Fruit fly (Drosophila melanogaster) ovary, adult (tissue): Measurements from ENCODE around the gene Rpn3.

Source experiments
- CG17801 ChIP-seq: fragments of 200-800 bp; optimal IDR thresholded peaks from 2 replicates; lab custom pipeline; 2019; ENCODE audit warnings: missing biosample characterization, mild to moderate bottlenecking, missing genetic modification characterization, moderate library complexity; ENCODE audit not compliant: partially characterized antibody

Rpn3 gene

DNA sequence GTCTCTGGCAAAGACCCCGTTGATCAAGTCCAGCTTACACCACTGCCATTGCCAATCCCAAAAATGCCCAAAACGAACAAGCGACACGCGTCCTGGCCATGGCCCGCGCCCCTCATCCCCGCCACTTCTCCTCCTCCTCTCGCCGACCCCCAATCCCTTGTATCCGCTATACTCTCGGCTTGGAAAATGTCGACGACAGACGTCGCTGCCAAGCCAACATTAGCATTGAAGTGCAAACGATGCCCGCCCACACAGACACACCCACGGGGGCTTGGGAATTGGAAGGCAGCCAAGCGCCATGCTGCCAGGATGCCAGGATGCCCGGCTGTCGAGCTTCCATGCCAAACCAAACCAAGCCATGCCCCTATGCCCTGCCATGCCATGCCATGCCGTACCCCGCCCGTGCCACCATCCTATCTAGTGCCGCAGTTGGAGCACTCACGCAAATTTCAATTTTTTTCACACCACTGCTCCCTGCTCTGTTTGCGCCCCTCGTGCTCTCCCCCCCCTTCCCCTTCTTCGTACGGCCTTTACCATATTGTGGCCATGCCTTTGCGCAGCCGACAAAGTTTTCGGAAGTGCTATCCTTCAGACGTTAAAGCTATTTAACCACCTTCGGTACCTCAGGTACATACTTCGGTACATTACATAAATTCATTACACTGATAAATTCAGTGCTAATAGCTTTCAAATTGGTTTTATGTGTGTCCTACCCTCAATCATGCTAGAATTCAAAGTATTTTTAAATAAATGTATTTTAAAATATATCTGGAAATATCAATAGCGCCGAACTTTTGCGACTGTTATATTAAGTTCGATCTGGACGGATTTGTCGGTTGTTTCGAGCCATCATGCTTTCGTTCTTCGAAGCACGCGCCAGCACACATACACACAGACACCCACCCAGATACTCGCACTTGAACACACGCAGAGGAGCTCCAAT is 30.0 kb upstream of the Rpn3 start:
- no peak for TF ChIP-seq CG17801 (GFP tag; lab: Kevin White, UChicago)

DNA sequence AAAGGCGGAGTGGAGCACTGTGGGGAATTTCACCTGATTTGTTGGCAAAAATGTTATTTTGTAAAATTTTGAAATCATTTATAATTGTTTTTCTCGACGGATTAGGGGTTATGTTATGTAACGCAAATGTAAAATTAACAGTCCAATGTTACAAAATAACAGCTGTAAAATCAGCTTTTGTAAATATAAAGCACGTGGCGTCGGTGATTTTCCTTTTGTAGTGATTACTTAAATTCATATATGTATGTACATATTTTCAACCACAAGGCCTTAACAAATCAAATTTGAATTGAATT is 29.4 kb upstream of the Rpn3 start, which contains the start of gene CG15172:
CG15172 (plus strand) TSS at position 197 of the 296 bp plus-strand sequence.
- no peak for TF ChIP-seq CG17801 (GFP tag; lab: Kevin White, UChicago)

DNA sequence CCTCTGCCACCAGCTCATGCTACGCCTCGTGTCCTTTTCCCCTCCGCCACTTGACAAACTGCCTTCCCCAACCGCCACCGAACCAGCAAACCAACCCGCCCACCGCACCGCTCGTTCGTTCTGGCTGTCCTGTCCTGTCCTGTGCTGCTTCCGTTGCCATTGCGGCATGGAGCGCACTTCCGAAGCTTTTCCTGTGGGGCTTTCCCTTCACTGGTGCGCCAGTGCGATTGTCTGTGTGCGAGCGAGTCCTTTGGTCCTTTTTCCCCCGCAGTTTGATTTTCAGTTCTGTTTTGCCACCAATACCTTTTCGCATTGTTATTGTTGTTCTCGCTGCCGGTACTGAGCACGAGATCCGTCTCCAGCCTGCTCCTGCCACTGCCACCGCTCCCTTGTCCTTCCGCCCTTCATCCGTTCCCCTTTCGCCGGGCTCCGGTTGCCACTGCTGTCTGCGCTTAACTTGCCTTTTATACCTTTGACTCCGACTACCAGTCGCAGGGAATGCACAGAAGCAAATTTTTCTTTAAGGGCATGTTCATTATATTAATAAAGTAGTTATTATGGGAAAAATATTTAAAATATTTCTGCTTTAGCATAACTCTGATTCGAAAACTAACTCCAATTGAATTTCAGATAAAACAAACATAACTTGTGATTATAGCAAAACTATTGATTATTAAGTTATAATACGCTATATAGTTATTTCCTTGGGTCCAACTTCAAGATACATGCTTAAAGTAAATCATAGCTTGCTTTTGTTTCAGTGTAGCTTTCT is 27.4 kb upstream of the Rpn3 start:
- TF ChIP-seq CG17801 (GFP tag; lab: Kevin White, UChicago) = no peak

DNA sequence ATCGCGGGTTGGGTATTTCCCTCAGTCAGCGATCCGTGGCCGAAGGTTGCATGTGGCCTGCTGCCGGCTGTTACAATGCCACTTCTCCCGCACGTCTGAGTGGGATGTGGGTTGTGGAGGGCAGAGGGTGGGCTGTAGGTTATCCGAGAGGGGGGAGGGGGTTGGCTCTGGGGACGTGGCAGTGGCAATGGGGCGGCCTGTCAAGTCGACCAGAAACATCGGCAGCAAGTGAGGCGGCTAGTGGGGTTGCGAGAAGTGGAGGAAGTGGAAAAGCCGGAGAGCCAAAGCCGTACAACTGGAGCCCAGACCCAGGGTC is 26.9 kb upstream of the Rpn3 start:
- no peak for TF ChIP-seq CG17801 (GFP tag; lab: Kevin White, UChicago)

DNA sequence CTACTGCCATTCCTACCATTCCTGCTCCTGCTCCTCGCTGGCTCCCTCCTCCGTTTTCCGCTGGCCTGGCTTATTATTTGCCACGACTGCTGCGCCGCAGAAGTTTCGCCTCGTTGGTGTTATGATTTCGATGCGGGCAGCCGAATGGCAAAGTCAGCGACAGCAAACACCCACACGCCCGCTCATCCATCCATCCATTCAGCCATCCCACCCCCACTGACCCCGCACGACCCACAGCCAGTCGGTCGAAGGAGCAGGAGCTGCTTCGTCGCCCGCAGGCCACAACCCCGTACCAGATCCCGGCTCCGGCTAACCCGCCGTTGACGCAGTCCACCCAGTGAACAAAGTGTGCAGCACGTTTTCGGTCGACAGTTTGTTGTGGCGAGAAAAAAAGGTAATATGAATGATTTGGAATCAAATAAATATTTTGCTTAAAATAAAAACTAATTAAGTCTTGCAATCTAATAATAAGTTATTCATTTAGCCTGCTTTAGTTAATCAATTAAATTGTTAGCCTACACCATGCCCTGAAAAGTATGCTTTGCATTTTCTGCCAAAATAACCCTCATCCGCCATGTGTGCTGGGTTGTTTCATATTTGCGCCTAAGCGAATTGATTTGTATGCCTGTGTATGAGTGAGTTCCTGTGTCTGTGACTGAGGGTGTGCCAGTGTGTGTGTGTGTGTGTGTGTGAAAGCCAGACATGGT is 24.9 kb upstream of the Rpn3 start:
- no peak for TF ChIP-seq CG17801 (GFP tag; lab: Kevin White, UChicago)

DNA sequence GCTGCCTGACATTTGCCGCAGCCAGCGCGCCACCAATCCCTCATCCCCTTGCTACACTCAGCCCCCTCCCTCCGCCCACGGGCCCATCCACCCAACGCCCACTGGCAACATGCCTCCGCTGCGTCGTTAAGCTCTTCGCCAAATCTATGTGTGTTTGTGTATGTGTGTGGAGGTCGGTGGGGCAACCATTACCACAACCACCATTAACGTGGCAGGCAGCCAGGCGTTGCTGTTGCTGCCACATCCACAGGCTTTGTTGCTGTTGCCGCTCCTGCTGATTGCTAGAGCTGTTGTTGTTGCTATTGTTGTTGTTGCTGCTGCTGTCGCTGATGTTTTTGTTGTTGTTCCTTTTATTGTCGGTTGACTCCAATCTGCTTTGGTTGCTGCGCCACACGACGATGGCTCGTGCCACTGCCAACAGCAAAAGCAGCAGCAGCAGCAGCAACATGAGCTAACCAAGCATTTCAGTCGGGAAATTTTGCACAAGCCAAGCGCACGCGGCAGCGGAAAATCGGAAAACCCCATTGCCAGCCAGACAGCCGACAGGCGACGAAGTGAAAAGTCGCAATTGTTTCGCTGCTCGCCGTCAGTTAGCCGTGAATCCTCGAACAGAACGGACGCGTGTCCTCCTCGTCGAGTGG is 24.2 kb upstream of the Rpn3 start, which contains the start of gene Sidpn:
Sidpn (plus strand) TSS at position 465 of the 641 bp plus-strand sequence.
- TF ChIP-seq CG17801 (GFP tag; lab: Kevin White, UChicago) = no peak

DNA sequence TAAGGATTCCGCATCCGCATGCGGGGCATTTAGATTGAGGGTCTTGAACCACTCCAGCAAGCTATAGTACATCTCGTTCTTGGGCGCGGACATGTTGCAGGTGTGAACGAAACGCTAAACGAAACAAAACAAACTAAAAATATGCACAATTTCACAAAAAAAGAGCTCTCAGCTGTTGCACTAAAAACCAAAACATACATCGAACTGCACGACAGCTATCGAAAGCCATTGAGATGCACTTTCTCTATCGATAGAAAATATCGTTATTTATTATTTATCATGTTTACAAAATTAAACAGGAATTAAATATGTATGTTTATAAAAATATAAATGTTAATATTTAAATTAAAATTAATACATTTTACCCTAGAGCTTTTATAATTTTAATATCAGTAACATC is 18.3 kb upstream of the Rpn3 start, which contains the start of gene hook:
hook (minus strand) TSS at position 211 of the 400 bp plus-strand sequence.
- peak; percentile 32 for TF ChIP-seq CG17801 (GFP tag; lab: Kevin White, UChicago)

DNA sequence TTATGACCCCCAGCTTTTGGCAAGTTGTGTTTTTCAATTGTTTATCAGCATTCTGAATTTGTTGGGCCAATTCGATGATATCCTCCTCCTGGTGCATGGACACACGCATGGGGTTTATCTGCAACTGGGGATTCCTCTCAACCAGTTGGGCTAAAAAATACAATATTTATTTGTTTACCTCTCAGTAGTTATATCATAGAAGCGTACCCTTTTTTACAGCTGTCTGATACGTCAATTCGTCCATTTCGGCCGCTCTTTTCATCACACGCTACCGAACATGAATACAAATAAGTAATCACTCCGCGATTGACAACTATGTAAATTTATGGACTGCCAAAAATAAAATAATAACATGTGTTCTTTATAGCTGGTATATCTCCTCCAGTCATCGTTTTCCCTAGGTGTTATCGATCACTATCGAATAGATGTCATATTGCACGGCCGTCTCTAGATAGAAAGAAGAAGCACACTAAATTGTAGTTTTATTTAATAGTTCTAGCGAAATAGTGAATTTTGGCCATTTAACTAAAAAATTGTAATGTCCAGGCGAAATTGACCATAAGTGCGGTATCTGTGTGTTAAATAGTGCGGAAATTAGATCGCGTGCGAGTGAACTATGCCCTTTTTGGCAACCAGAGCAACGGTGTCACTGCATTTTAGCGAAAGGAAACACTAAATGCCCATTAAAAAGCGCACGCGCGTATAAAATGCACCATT is 17.2 kb upstream of the Rpn3 start, which contains the start of the genes mib2 and CG31800:
mib2 (plus strand) TSS at position 232 of the 717 bp plus-strand sequence.
CG31800 (minus strand) TSS at position 364 of the 717 bp plus-strand sequence.
- peak; percentile 11 for TF ChIP-seq CG17801 (GFP tag; lab: Kevin White, UChicago)

DNA sequence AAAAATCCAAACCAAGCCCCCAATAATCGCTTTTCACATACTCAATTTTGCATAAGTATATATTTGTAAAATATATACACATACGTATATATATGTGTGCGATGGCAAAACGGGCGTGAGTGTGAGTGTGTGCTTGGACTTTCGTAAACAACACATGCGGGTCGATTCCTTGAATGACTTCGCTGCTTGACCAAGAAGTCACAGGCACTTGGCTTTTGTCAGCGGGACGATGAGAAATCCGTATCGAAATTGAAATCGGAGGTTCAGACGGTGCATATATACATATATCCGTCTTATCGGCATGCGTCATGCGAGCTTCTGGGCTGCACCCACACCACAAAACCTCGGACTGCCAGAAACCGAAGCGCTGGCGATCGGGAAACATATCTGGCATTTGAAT is 16.6 kb upstream of the Rpn3 start:
- TF ChIP-seq CG17801 (GFP tag; lab: Kevin White, UChicago) = no peak

DNA sequence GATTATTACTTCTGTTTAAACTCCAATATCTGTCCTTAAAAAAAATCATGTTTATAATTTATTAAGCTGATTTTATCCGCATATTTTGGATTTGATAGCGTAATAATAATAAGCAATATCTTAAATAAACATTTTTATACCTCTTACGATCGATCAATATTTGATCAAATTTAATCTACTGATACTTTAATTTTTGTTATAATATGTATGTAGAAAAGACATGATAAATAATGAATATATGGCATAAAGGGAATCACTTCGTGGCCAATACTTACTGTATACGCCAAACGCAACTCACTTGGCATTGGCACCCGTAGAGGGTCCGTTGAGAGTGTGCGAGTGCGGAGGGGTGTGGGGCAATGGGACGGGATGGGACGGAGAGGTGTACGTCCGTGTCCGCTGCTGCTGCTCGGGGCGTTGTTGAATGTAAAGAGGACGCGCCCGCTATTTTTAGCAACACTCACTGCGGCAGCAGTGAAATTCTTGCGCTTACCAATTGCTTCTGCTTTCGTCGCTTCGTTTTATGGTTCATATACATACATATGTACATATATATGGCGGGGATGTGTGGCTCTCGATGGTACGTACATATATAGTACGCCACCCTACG is 15.4 kb upstream of the Rpn3 start:
- TF ChIP-seq CG17801 (GFP tag; lab: Kevin White, UChicago) = no peak

DNA sequence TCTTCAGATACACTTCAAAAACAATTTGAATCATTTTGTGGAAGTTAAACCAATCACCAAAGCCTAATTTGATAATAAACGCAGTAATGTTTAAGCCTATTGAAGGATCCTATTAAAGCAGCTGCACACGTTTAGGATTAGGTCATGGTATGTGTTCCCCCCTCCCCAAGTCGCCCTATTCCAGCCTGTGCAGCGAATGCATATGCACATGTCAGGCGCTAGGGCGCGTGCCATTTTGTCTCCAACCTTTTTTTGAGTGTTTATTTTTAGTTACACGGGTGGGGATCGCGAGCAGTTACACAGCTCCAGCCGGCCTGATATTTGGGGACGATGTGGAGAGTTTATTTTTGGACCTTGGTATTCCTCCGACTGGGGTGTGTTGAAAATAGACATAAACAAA is 14.6 kb upstream of the Rpn3 start:
- no peak for TF ChIP-seq CG17801 (GFP tag; lab: Kevin White, UChicago)

DNA sequence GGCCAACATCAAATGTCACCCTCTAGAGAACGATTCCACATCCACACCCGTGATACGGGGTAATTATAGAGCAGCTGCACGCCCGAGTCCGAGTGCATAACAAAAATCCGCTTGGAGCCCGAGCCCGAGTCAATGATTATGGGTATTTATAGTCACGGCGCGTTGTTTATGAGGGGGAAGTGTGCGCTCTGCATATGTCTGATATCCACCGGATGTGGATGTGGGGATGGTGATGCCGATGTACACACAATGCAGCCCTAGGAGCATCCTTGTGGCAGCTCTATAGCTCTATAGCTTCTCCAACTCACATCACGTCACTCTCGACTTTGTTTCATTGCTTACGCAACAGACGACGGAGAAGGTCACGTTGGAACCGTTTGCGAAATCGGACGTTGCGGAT is 14.1 kb upstream of the Rpn3 start:
- TF ChIP-seq CG17801 (GFP tag; lab: Kevin White, UChicago) = no peak

DNA sequence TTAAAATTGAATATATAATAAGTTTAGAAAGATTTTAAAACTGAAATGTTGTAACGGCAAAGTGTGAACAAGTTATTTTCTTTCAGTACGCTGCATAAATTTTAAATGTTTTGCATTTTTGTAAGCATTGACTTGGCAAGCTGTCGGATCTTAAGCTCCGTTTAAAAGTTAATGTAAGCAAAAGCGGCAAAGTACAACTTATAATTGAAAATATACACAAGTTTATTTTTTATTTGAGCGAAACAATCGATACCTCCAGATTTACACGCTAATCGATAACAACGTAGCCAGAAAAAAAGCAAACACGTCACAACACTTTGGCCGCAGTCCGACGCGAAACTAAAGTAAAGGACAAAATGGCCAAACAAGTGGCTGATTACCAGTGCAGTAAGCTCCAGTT is 10.0 kb upstream of the Rpn3 start, which contains the start of gene Catsup:
Catsup (plus strand) TSS at position 273 of the 400 bp plus-strand sequence.
- peak; percentile 2 for TF ChIP-seq CG17801 (GFP tag; lab: Kevin White, UChicago)
